Worm (Caenorhabditis elegans) whole organism, young adult: ENCODE data around the gene unc-24.

Experiments used
- B0336.3 ChIP-seq: fragments of 200-800 bp; sonication (Bioruptor generic); IDR thresholded peaks from 2 replicates; pipeline ENCODE4 v1.3.6; 2022; ENCODE audit warnings: missing genetic modification characterization, missing compliant biosample characterization
- C17E4.6 ChIP-seq: fragments of 200-800 bp; sonication (Bioruptor generic); IDR thresholded peaks from 2 replicates; pipeline ENCODE4 v1.3.6; 2022; ENCODE audit warnings: missing genetic modification reagents, missing genetic modification characterization, missing compliant biosample characterization
- F23B12.7 ChIP-seq: sonication (generic microtip); optimal IDR thresholded peaks from 2 replicates; lab custom pipeline; 2017; ENCODE audit warnings: missing genetic modification characterization, mild to moderate bottlenecking, missing compliant biosample characterization, antibody characterized with exemption, moderate library complexity; ENCODE audit not compliant: insufficient read depth
- F33H1.4 ChIP-seq: fragments of 200-800 bp; sonication (Bioruptor generic); IDR thresholded peaks from 2 replicates; pipeline ENCODE4 v1.3.6; 2022; ENCODE audit warnings: missing genetic modification reagents, missing genetic modification characterization, missing compliant biosample characterization
- F37B4.10 ChIP-seq: fragments of 200-800 bp; sonication (Bioruptor generic); IDR thresholded peaks from 2 replicates; pipeline ENCODE4 v1.3.6; 2022; ENCODE audit warnings: missing genetic modification characterization, missing compliant biosample characterization
- F49E8.2 ChIP-seq: sonication (generic microtip); optimal IDR thresholded peaks from 3 replicates; lab custom pipeline; 2017; ENCODE audit warnings: missing genetic modification characterization, mild to moderate bottlenecking, missing compliant biosample characterization, antibody characterized with exemption, moderate library complexity; ENCODE audit not compliant: insufficient read depth
- F52B5.7 ChIP-seq: sonication (generic microtip); optimal IDR thresholded peaks from 2 replicates; lab custom pipeline; 2016; ENCODE audit warnings: mild to moderate bottlenecking, missing genetic modification characterization, missing compliant biosample characterization
- K11D2.4 ChIP-seq: fragments of 200-800 bp; sonication (Bioruptor generic); IDR thresholded peaks from 2 replicates; pipeline ENCODE4 v1.3.6; 2022; ENCODE audit warnings: missing genetic modification reagents, missing genetic modification characterization, missing compliant biosample characterization
- K12H6.12 ChIP-seq: fragments of 200-800 bp; sonication (Bioruptor generic); optimal IDR thresholded peaks from 2 replicates; lab custom pipeline; 2018; ENCODE audit warnings: mild to moderate bottlenecking, missing genetic modification characterization, missing compliant biosample characterization
- T07F8.4 ChIP-seq: sonication (generic microtip); optimal IDR thresholded peaks from 2 replicates; lab custom pipeline; 2016; ENCODE audit warnings: mild to moderate bottlenecking, missing genetic modification characterization, moderate library complexity, missing compliant biosample characterization
- Y56A3A.18 ChIP-seq: fragments of 200-800 bp; sonication (Bioruptor generic); IDR thresholded peaks from 2 replicates; pipeline ENCODE4 v1.3.6; 2022; ENCODE audit warnings: missing genetic modification reagents, missing genetic modification characterization, missing compliant biosample characterization
- Y95B8A.8 ChIP-seq: fragments of 200-800 bp; sonication (Bioruptor generic); IDR thresholded peaks from 2 replicates; pipeline ENCODE4 v1.3.6; 2022; ENCODE audit warnings: missing genetic modification reagents, missing genetic modification characterization, missing compliant biosample characterization
- akir-1 ChIP-seq: fragments of 200-800 bp; sonication (Bioruptor generic); optimal IDR thresholded peaks from 2 replicates; lab custom pipeline; 2018; ENCODE audit warnings: mild to moderate bottlenecking, missing genetic modification characterization, moderate library complexity, missing compliant biosample characterization
- aptf-2 ChIP-seq: fragments of 200-800 bp; sonication (Bioruptor generic); conservative IDR thresholded peaks from 2 replicates; pipeline ENCODE4 v1.3.6; 2022; ENCODE audit warnings: missing genetic modification reagents, missing genetic modification characterization, missing compliant biosample characterization
- aptf-3 ChIP-seq: fragments of 200-800 bp; sonication (Bioruptor generic); IDR thresholded peaks from 2 replicates; pipeline ENCODE4 v1.3.6; 2022; ENCODE audit warnings: missing genetic modification characterization, missing compliant biosample characterization
- attf-6 ChIP-seq: fragments of 200-800 bp; sonication (Bioruptor generic); IDR thresholded peaks from 2 replicates; pipeline ENCODE4 v1.3.6; 2022; ENCODE audit warnings: missing genetic modification reagents, missing genetic modification characterization, missing compliant biosample characterization
- bed-2 ChIP-seq: fragments of 200-800 bp; sonication (Bioruptor generic); IDR thresholded peaks from 2 replicates; pipeline ENCODE4 v1.3.6; 2022; ENCODE audit warnings: missing genetic modification reagents, missing genetic modification characterization, missing compliant biosample characterization
- ccch-3 ChIP-seq: fragments of 200-800 bp; sonication (Bioruptor generic); optimal IDR thresholded peaks from 2 replicates; lab custom pipeline; 2018; ENCODE audit warnings: mild to moderate bottlenecking, missing genetic modification characterization, missing compliant biosample characterization
- cebp-1 ChIP-seq, 2 experiments: fragments of 200-800 bp in 1 of 2; sonication (Bioruptor generic) in 1 of 2; sonication (generic microtip) in 1 of 2; IDR thresholded peaks in 1 of 2; optimal IDR thresholded peaks in 1 of 2; 2 replicates each; pipeline versions ENCODE4 v1.3.6 to Lab custom; 2017 to 2022; ENCODE audit warnings: missing compliant biosample characterization in 2 of 2, missing genetic modification characterization in 2 of 2, mild to moderate bottlenecking in 1 of 2, missing genetic modification reagents in 1 of 2, moderate library complexity in 1 of 2
- ceh-27 ChIP-seq: fragments of 200-800 bp; sonication (Bioruptor generic); optimal IDR thresholded peaks from 2 replicates; lab custom pipeline; 2018; ENCODE audit warnings: mild to moderate bottlenecking, missing genetic modification characterization, moderate library complexity, missing compliant biosample characterization
- ceh-40 ChIP-seq: fragments of 200-800 bp; sonication (Bioruptor generic); IDR thresholded peaks from 2 replicates; pipeline ENCODE4 v1.3.6; 2022; ENCODE audit warnings: missing genetic modification characterization, missing compliant biosample characterization
- die-1 ChIP-seq: sonication (generic microtip); optimal IDR thresholded peaks from 2 replicates; lab custom pipeline; 2016; ENCODE audit warnings: missing genotype, mild to moderate bottlenecking, missing genetic modification characterization, missing compliant biosample characterization
- dox-1 ChIP-seq: fragments of 200-800 bp; sonication (Bioruptor generic); IDR thresholded peaks from 2 replicates; pipeline ENCODE4 v1.3.6; 2022; ENCODE audit warnings: missing genetic modification reagents, missing genetic modification characterization, missing compliant biosample characterization
- egl-18 ChIP-seq: fragments of 200-800 bp; sonication (Bioruptor generic); IDR thresholded peaks from 2 replicates; pipeline ENCODE4 v1.3.6; 2022; ENCODE audit warnings: missing genetic modification reagents, missing genetic modification characterization, missing compliant biosample characterization
- fkh-3 ChIP-seq: sonication (generic microtip); optimal IDR thresholded peaks from 2 replicates; lab custom pipeline; 2016; ENCODE audit warnings: mild to moderate bottlenecking, missing genetic modification characterization, missing compliant biosample characterization
- hlh-12 ChIP-seq: sonication (generic microtip); optimal IDR thresholded peaks from 2 replicates; lab custom pipeline; 2016; ENCODE audit warnings: missing genetic modification characterization, missing compliant biosample characterization
- let-526 ChIP-seq: fragments of 200-800 bp; sonication (Bioruptor generic); IDR thresholded peaks from 2 replicates; pipeline ENCODE4 v1.3.6; 2022; ENCODE audit warnings: missing genetic modification reagents, missing genetic modification characterization, missing compliant biosample characterization
- lir-1 ChIP-seq: fragments of 200-800 bp; sonication (Bioruptor generic); conservative IDR thresholded peaks from 2 replicates; pipeline ENCODE4 v1.3.6; 2022; ENCODE audit warnings: missing genetic modification reagents, missing genetic modification characterization, missing compliant biosample characterization
- lsl-1 ChIP-seq: fragments of 200-800 bp; sonication (Bioruptor generic); optimal IDR thresholded peaks from 2 replicates; lab custom pipeline; 2018; ENCODE audit warnings: mild to moderate bottlenecking, missing genetic modification characterization, moderate library complexity, missing compliant biosample characterization
- mxl-1 ChIP-seq: sonication (generic microtip); optimal IDR thresholded peaks from 2 replicates; lab custom pipeline; 2016; ENCODE audit warnings: missing genetic modification characterization, missing compliant biosample characterization
- nfya-1 ChIP-seq: sonication (generic microtip); optimal IDR thresholded peaks from 2 replicates; lab custom pipeline; 2017; ENCODE audit warnings: antibody characterized with exemption, missing compliant biosample characterization, missing genetic modification characterization, borderline replicate concordance; ENCODE audit not compliant: insufficient read depth
- nfya-2 ChIP-seq: fragments of 200-800 bp; sonication (Bioruptor generic); IDR thresholded peaks from 2 replicates; pipeline ENCODE4 v1.3.6; 2022; ENCODE audit warnings: missing genetic modification reagents, missing genetic modification characterization, missing compliant biosample characterization
- nhr-120 ChIP-seq: fragments of 200-800 bp; sonication (Bioruptor generic); IDR thresholded peaks from 2 replicates; pipeline ENCODE4 v1.3.6; 2022; ENCODE audit warnings: missing genetic modification characterization, missing compliant biosample characterization
- nhr-80 ChIP-seq: sonication (generic microtip); optimal IDR thresholded peaks from 2 replicates; lab custom pipeline; 2016; ENCODE audit warnings: missing genetic modification characterization, missing compliant biosample characterization
- nhr-90 ChIP-seq: sonication (generic microtip); optimal IDR thresholded peaks from 2 replicates; lab custom pipeline; 2016; ENCODE audit warnings: missing genotype, mild to moderate bottlenecking, missing genetic modification characterization, missing compliant biosample characterization
- rcor-1 ChIP-seq: fragments of 200-800 bp; sonication (Bioruptor generic); IDR thresholded peaks from 2 replicates; pipeline ENCODE4 v1.3.6; 2022; ENCODE audit warnings: missing genetic modification reagents, missing genetic modification characterization, missing compliant biosample characterization
- rec-8 ChIP-seq, 2 experiments: sonication (generic microtip); optimal IDR thresholded peaks; 2 replicates each; lab custom pipeline; 2016; ENCODE audit warnings: mild to moderate bottlenecking in 2 of 2, missing genetic modification characterization in 2 of 2, missing genetic modification reagents in 2 of 2, missing genotype in 2 of 2, missing biosample characterization in 1 of 2, missing compliant biosample characterization in 1 of 2, moderate library complexity in 1 of 2
- sdz-38 ChIP-seq: sonication (generic microtip); optimal IDR thresholded peaks from 2 replicates; lab custom pipeline; 2016; ENCODE audit warnings: missing genotype, missing genetic modification characterization, missing compliant biosample characterization
- snpc-4 ChIP-seq, 5 experiments: fragments of 150-350 bp in 1 of 5; sonication (generic microtip) in 4 of 5; optimal IDR thresholded peaks; 2 replicates each; lab custom pipeline; 2014 to 2018; ENCODE audit warnings: missing genetic modification characterization in 5 of 5, missing biosample characterization in 3 of 5, antibody characterized with exemption in 2 of 5, mild to moderate bottlenecking in 2 of 5, missing compliant biosample characterization in 2 of 5, missing genotype in 2 of 5, moderate library complexity in 2 of 5, missing genetic modification reagents in 1 of 5
- tbp1 ChIP-seq: fragments of 200-800 bp; sonication (Bioruptor generic); optimal IDR thresholded peaks from 2 replicates; lab custom pipeline; 2018; ENCODE audit warnings: mild to moderate bottlenecking, missing genetic modification characterization, missing compliant biosample characterization
- tbx-9 ChIP-seq: sonication (generic microtip); optimal IDR thresholded peaks from 2 replicates; lab custom pipeline; 2016; ENCODE audit warnings: borderline replicate concordance, missing genetic modification characterization, inconsistent platforms, missing compliant biosample characterization
- unc-62 ChIP-seq: fragments of 150-350 bp; optimal IDR thresholded peaks from 2 replicates; lab custom pipeline; 2014; ENCODE audit warnings: missing biosample characterization, missing genetic modification reagents, missing genetic modification characterization
- xnd-1 ChIP-seq: sonication (generic microtip); optimal IDR thresholded peaks from 2 replicates; lab custom pipeline; 2016; ENCODE audit warnings: missing genotype, missing genetic modification reagents, missing genetic modification characterization, missing compliant biosample characterization
- zfh-2 ChIP-seq: fragments of 200-800 bp; sonication (Bioruptor generic); conservative IDR thresholded peaks from 2 replicates; pipeline ENCODE4 v1.3.6; 2022; ENCODE audit warnings: missing genetic modification reagents, missing genetic modification characterization, missing compliant biosample characterization
- ztf-18 ChIP-seq: sonication (generic microtip); optimal IDR thresholded peaks from 2 replicates; lab custom pipeline; 2016; ENCODE audit warnings: missing genotype, mild to moderate bottlenecking, missing genetic modification characterization, missing compliant biosample characterization
- ztf-22 ChIP-seq: fragments of 200-800 bp; sonication (Bioruptor generic); optimal IDR thresholded peaks from 2 replicates; lab custom pipeline; 2018; ENCODE audit warnings: mild to moderate bottlenecking, missing genetic modification characterization, moderate library complexity, missing compliant biosample characterization
- ztf-25 ChIP-seq: fragments of 200-800 bp; sonication (Bioruptor generic); IDR thresholded peaks from 2 replicates; pipeline ENCODE4 v1.3.6; 2022; ENCODE audit warnings: missing genetic modification reagents, missing genetic modification characterization, missing compliant biosample characterization

Gene unc-24

DNA sequence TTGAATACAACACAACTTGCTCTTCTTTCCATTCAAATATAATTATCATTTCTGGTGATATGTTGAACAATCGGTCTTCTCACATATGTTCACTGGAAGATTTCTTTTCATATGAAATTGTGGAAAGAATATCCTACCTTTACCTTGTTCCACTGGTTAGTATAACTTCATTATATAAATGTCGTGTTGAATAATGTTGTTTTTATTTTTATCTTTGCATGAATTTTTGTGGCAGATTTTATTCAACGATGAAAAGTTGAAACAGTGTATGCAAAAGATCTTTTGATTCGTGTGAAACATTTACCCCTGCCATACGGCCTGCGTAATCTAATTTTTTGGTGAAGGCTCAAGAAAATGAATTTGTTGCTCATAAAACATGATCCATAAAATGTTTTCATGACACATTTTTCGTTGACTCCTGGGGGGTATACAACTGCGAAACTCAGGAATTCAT lies 17.8 kb upstream of the unc-24 start (continued):
- TF ChIP-seq hlh-12 (tag; lab: Kevin White, UChicago) (no peak), F23B12.7 (tag; lab: Kevin White, UChicago) (no peak), let-526 (GFP tag; lab: Robert Waterston, UW) (no peak), mxl-1 (tag; lab: Kevin White, UChicago) (peak; percentile 36), C17E4.6 (GFP tag; lab: Robert Waterston, UW) (no peak; the same call in 1 of the 2 replicates), egl-18 (no peak), cebp-1 (GFP tag; IDR thresholded peaks at IDR 0.05; lab: Robert Waterston, UW) (no peak), cebp-1 (tag; optimal IDR thresholded peaks at IDR 0.05; lab: Kevin White, UChicago) (no peak), fkh-3 (peak; percentile 88), aptf-2 (no peak), bed-2 (GFP tag; lab: Robert Waterston, UW) (no peak), ccch-3 (GFP tag; lab: Kevin White, UChicago) (no peak), unc-62 (no peak), rcor-1 (GFP tag; lab: Robert Waterston, UW) (0 out of 2 replicates have a peak, but pooled peaks have one; percentile 11), dox-1 (0 out of 2 replicates have a peak, but pooled peaks have one; percentile 5), ceh-40 (GFP tag; lab: Robert Waterston, UW) (0 out of 2 replicates have a peak, but pooled peaks have one; percentile 33), T07F8.4 (tag; lab: Kevin White, UChicago) (peak; percentile 20), tbx-9 (tag; lab: Kevin White, UChicago) (peak; percentile 28), tbp1 (GFP tag; lab: Kevin White, UChicago) (peak; percentile 61), ceh-27 (no peak), K12H6.12 (tag; lab: Kevin White, UChicago) (no peak), xnd-1 (tag; lab: Kevin White, UChicago) (peak; percentile 53), nhr-90 (no peak), lir-1 (GFP tag; lab: Robert Waterston, UW) (no peak), rec-8 (tag; optimal IDR thresholded peaks at IDR 0.05; lab: Kevin White, UChicago) (peak in 1 of 2 experiments; percentile 4), ztf-22 (GFP tag; lab: Kevin White, UChicago) (no peak), K11D2.4 (no peak), F52B5.7 (tag; lab: Kevin White, UChicago) (peak; percentile 35), aptf-3 (GFP tag; lab: Robert Waterston, UW) (no peak), F37B4.10 (no peak), zfh-2 (GFP tag; lab: Robert Waterston, UW) (no peak), Y95B8A.8 (GFP tag; lab: Robert Waterston, UW) (no peak), nhr-120 (no peak), die-1 (tag; lab: Kevin White, UChicago) (no peak), nfya-1 (no peak), F33H1.4 (GFP tag; lab: Robert Waterston, UW) (peak; percentile 43), akir-1 (GFP tag; lab: Kevin White, UChicago) (no peak), nhr-80 (tag; lab: Kevin White, UChicago) (no peak), ztf-18 (tag; lab: Kevin White, UChicago) (peak; percentile 47), sdz-38 (no peak), F49E8.2 (peak; percentile 97), B0336.3 (GFP tag; lab: Robert Waterston, UW) (peak; percentile 94), attf-6 (GFP tag; lab: Robert Waterston, UW) (peak; percentile 75), lsl-1 (GFP tag; lab: Kevin White, UChicago) (peak; percentile 55), snpc-4 (GFP tag; optimal IDR thresholded peaks at IDR 0.05; lab: Kevin White, UChicago) (peak; percentile 11), snpc-4 (tag; optimal IDR thresholded peaks at IDR 0.05; lab: Kevin White, UChicago) (peak in 1 of 4 experiments; percentile 47), ztf-25 (GFP tag; lab: Robert Waterston, UW) (no peak), Y56A3A.18 (GFP tag; lab: Robert Waterston, UW) (no peak), nfya-2 (GFP tag; lab: Robert Waterston, UW) (0 out of 2 replicates have a peak, but pooled peaks have one; percentile 21)
